Worm (Caenorhabditis elegans): ENCODE measurements around the gene srh-239.

ce11 chrV:15444615-15445014, 922 bp upstream of the srh-239 start, which contains the start of gene T26H5.9:
- TF ChIP-seq him-1 (tag; optimal IDR thresholded peaks at IDR 0.05), result no peak
- TF ChIP-seq W03F9.2 (tag; optimal IDR thresholded peaks at IDR 0.05), result no peak
- TF ChIP-seq dao-5 (tag; optimal IDR thresholded peaks at IDR 0.05), result no peak
